Worm (Caenorhabditis elegans): ENCODE data around the gene E01G4.3.

Gene E01G4.3

ce11 chrII:13456622-13457021 is 12.8 kb downstream of the E01G4.3 start:
- no peak for TF ChIP-seq cog-1 (tag; optimal IDR thresholded peaks at IDR 0.05)
- TF ChIP-seq ztf-23 (GFP tag; IDR thresholded peaks at IDR 0.05), result 0 out of 2 replicates have a peak, but pooled peaks have one; percentile 9
- TF ChIP-seq ztf-29 (GFP tag; IDR thresholded peaks at IDR 0.05), result no peak
- no peak for TF ChIP-seq klf-2 (GFP tag; conservative IDR thresholded peaks at IDR 0.05)
- no peak for TF ChIP-seq tab-1 (GFP tag; IDR thresholded peaks at IDR 0.05)

- TF ChIP-seq T22C8.4 (GFP tag; IDR thresholded peaks at IDR 0.05) (peak; percentile 57), cog-1 (tag; optimal IDR thresholded peaks at IDR 0.05) (no peak), flt-1 (GFP tag; IDR thresholded peaks at IDR 0.05) (no peak)
Observed at ce11 chrII:13454839-13455238, 14.6 kb downstream of the E01G4.3 start.

ce11 chrII:13451321-13451720 is 18.1 kb downstream of the E01G4.3 start:
- TF ChIP-seq ztf-23 (GFP tag; IDR thresholded peaks at IDR 0.05) (no peak), tab-1 (GFP tag; IDR thresholded peaks at IDR 0.05) (no peak), ztf-29 (GFP tag; IDR thresholded peaks at IDR 0.05) (no peak), med-1 (GFP tag; optimal IDR thresholded peaks at IDR 0.05; ENCODE audit: insufficient read depth) (no peak), klf-2 (GFP tag; conservative IDR thresholded peaks at IDR 0.05) (no peak), cog-1 (tag; optimal IDR thresholded peaks at IDR 0.05) (no peak)

ce11 chrII:13447668-13448067 is 21.7 kb downstream of the E01G4.3 start:
- no peak for TF ChIP-seq klf-2 (GFP tag; conservative IDR thresholded peaks at IDR 0.05)
- no peak for TF ChIP-seq med-1 (GFP tag; optimal IDR thresholded peaks at IDR 0.05; ENCODE audit: insufficient read depth)
- no peak for TF ChIP-seq ref-1 (GFP tag; conservative IDR thresholded peaks at IDR 0.05)
- no peak for TF ChIP-seq T22C8.4 (GFP tag; IDR thresholded peaks at IDR 0.05)
- no peak for TF ChIP-seq ztf-29 (GFP tag; IDR thresholded peaks at IDR 0.05)
- peak; percentile 76 for TF ChIP-seq cog-1 (tag; optimal IDR thresholded peaks at IDR 0.05)
- TF ChIP-seq flt-1 (GFP tag; IDR thresholded peaks at IDR 0.05), result 0 out of 2 replicates have a peak, but pooled peaks have one; percentile 46

- TF ChIP-seq ztf-29 (GFP tag; IDR thresholded peaks at IDR 0.05) (no peak), T22C8.4 (GFP tag; IDR thresholded peaks at IDR 0.05) (peak; percentile 75)
Observed at ce11 chrII:13447166-13447643, 22.2 kb downstream of the E01G4.3 start, which contains the start of gene tbc-14. TSS of gene tbc-14 (minus strand) at chrII:13447593.

- TF ChIP-seq tab-1 (GFP tag; IDR thresholded peaks at IDR 0.05) (no peak), flt-1 (GFP tag; IDR thresholded peaks at IDR 0.05) (no peak), T22C8.4 (GFP tag; IDR thresholded peaks at IDR 0.05) (no peak), ztf-23 (GFP tag; IDR thresholded peaks at IDR 0.05) (no peak), klf-2 (GFP tag; conservative IDR thresholded peaks at IDR 0.05) (no peak), ztf-29 (GFP tag; IDR thresholded peaks at IDR 0.05) (no peak), med-1 (GFP tag; optimal IDR thresholded peaks at IDR 0.05; ENCODE audit: insufficient read depth) (no peak), cog-1 (tag; optimal IDR thresholded peaks at IDR 0.05) (no peak), ref-1 (GFP tag; conservative IDR thresholded peaks at IDR 0.05) (no peak)
Observed at ce11 chrII:13446597-13446996, 22.8 kb downstream of the E01G4.3 start.

ce11 chrII:13444307-13444706 is 25.1 kb downstream of the E01G4.3 start:
- TF ChIP-seq ztf-29 (GFP tag; IDR thresholded peaks at IDR 0.05), result peak; percentile 54; the same call in 1 of the 2 replicates
- no peak for TF ChIP-seq ztf-23 (GFP tag; IDR thresholded peaks at IDR 0.05)

- TF ChIP-seq tab-1 (GFP tag; IDR thresholded peaks at IDR 0.05) (no peak), cog-1 (tag; optimal IDR thresholded peaks at IDR 0.05) (no peak), ztf-29 (GFP tag; IDR thresholded peaks at IDR 0.05) (no peak), klf-2 (GFP tag; conservative IDR thresholded peaks at IDR 0.05) (no peak), ref-1 (GFP tag; conservative IDR thresholded peaks at IDR 0.05) (no peak), ztf-23 (GFP tag; IDR thresholded peaks at IDR 0.05) (no peak), T22C8.4 (GFP tag; IDR thresholded peaks at IDR 0.05) (no peak), med-1 (GFP tag; optimal IDR thresholded peaks at IDR 0.05; ENCODE audit: insufficient read depth) (no peak), flt-1 (GFP tag; IDR thresholded peaks at IDR 0.05) (no peak)
Observed at ce11 chrII:13436725-13437124, 32.7 kb downstream of the E01G4.3 start, which contains the start of gene Y48E1C.4. TSS of gene Y48E1C.4 (minus strand) at chrII:13436825.

- TF ChIP-seq klf-2 (GFP tag; conservative IDR thresholded peaks at IDR 0.05), result no peak
- TF ChIP-seq T22C8.4 (GFP tag; IDR thresholded peaks at IDR 0.05), result no peak
- TF ChIP-seq ztf-29 (GFP tag; IDR thresholded peaks at IDR 0.05), result no peak
- TF ChIP-seq flt-1 (GFP tag; IDR thresholded peaks at IDR 0.05), result no peak
- no peak for TF ChIP-seq ref-1 (GFP tag; conservative IDR thresholded peaks at IDR 0.05)
- no peak for TF ChIP-seq tab-1 (GFP tag; IDR thresholded peaks at IDR 0.05)
- no peak for TF ChIP-seq ztf-23 (GFP tag; IDR thresholded peaks at IDR 0.05)
Observed at ce11 chrII:13424242-13424641, 45.2 kb downstream of the E01G4.3 start, which contains the start of gene Y48E1C.2. TSS of gene Y48E1C.2 (plus strand) at chrII:13424542.

ce11 chrII:13417452-13418031 is 51.9 kb downstream of the E01G4.3 start:
- TF ChIP-seq T22C8.4 (GFP tag; IDR thresholded peaks at IDR 0.05), result peak; percentile 98
- TF ChIP-seq klf-2 (GFP tag; conservative IDR thresholded peaks at IDR 0.05), result no peak

- TF ChIP-seq tab-1 (GFP tag; IDR thresholded peaks at IDR 0.05) (no peak), klf-2 (GFP tag; conservative IDR thresholded peaks at IDR 0.05) (no peak), med-1 (GFP tag; optimal IDR thresholded peaks at IDR 0.05; ENCODE audit: insufficient read depth) (no peak), ztf-29 (GFP tag; IDR thresholded peaks at IDR 0.05) (no peak), ref-1 (GFP tag; conservative IDR thresholded peaks at IDR 0.05) (no peak), cog-1 (tag; optimal IDR thresholded peaks at IDR 0.05) (no peak), ztf-23 (GFP tag; IDR thresholded peaks at IDR 0.05) (no peak), T22C8.4 (GFP tag; IDR thresholded peaks at IDR 0.05) (no peak), flt-1 (GFP tag; IDR thresholded peaks at IDR 0.05) (no peak)
Observed at ce11 chrII:13416552-13416951, 52.9 kb downstream of the E01G4.3 start.

Measured in whole organism, midembryonic.